Fruit fly (Drosophila melanogaster) whole organism, prepupa: ENCODE results near the gene Pfas.

Source experiments
- Blimp-1 ChIP-seq: fragments of 200-800 bp; sonication (Bioruptor generic); optimal IDR thresholded peaks from 3 replicates; lab custom pipeline; 2017; ENCODE audit warnings: missing biosample characterization, missing genetic modification characterization, mild to moderate bottlenecking, moderate library complexity, missing genetic modification reagents
- CG10631 ChIP-seq: fragments of 200-800 bp; sonication (Bioruptor generic); optimal IDR thresholded peaks from 2 replicates; lab custom pipeline; 2016; ENCODE audit warnings: missing biosample characterization, missing genetic modification characterization
- CG10669 ChIP-seq: fragments of 200-800 bp; sonication (Bioruptor generic); optimal IDR thresholded peaks from 3 replicates; lab custom pipeline; 2018; ENCODE audit warnings: missing biosample characterization, mild to moderate bottlenecking, missing genetic modification characterization, moderate library complexity
- CG11294 ChIP-seq: fragments of 200-800 bp; sonication (Bioruptor generic); IDR thresholded peaks from 2 replicates; pipeline ENCODE4 v1.3.6; 2022; ENCODE audit warnings: missing biosample characterization, missing genetic modification characterization
- CG11762 ChIP-seq: fragments of 200-800 bp; sonication (Bioruptor generic); optimal IDR thresholded peaks from 3 replicates; lab custom pipeline; 2016; ENCODE audit warnings: missing biosample characterization, missing genetic modification characterization; ENCODE audit not compliant: insufficient read depth
- CG11902 ChIP-seq: fragments of 200-800 bp; sonication (Bioruptor generic); optimal IDR thresholded peaks from 3 replicates; lab custom pipeline; 2016; ENCODE audit warnings: missing biosample characterization, missing genetic modification characterization
- CG15336 ChIP-seq: fragments of 200-800 bp; sonication (Bioruptor generic); IDR thresholded peaks from 2 replicates; pipeline ENCODE4 v1.3.6; 2022; ENCODE audit warnings: missing biosample characterization, missing genetic modification characterization
- CG1621 ChIP-seq: fragments of 200-800 bp; sonication (Bioruptor generic); optimal IDR thresholded peaks from 3 replicates; lab custom pipeline; 2018; ENCODE audit warnings: missing biosample characterization, mild to moderate bottlenecking, missing genetic modification characterization
- CG16779 ChIP-seq: fragments of 200-800 bp; sonication (Bioruptor generic); optimal IDR thresholded peaks from 3 replicates; lab custom pipeline; 2017; ENCODE audit warnings: missing biosample characterization, mild to moderate bottlenecking, missing genetic modification characterization
- CG3032 ChIP-seq: fragments of 200-800 bp; optimal IDR thresholded peaks from 2 replicates; lab custom pipeline; 2019; ENCODE audit warnings: missing biosample characterization, mild to moderate bottlenecking, missing genetic modification characterization, moderate library complexity
- CG31627 ChIP-seq: fragments of 200-800 bp; sonication (Bioruptor generic); optimal IDR thresholded peaks from 3 replicates; lab custom pipeline; 2016; ENCODE audit warnings: missing biosample characterization, missing genetic modification characterization
- CG32006 ChIP-seq: fragments of 200-800 bp; sonication (Bioruptor generic); optimal IDR thresholded peaks from 3 replicates; lab custom pipeline; 2017; ENCODE audit warnings: missing biosample characterization, mild to moderate bottlenecking, missing genetic modification characterization
- CG34406 ChIP-seq: fragments of 200-800 bp; sonication (Bioruptor generic); optimal IDR thresholded peaks from 3 replicates; lab custom pipeline; 2016; ENCODE audit warnings: missing biosample characterization, missing genetic modification characterization
- CG3919 ChIP-seq: fragments of 200-800 bp; sonication (Bioruptor generic); optimal IDR thresholded peaks from 3 replicates; lab custom pipeline; 2016; ENCODE audit warnings: missing biosample characterization, missing genetic modification characterization
- CG4318 ChIP-seq: fragments of 200-800 bp; sonication (Bioruptor generic); optimal IDR thresholded peaks from 3 replicates; lab custom pipeline; 2017; ENCODE audit warnings: missing biosample characterization, mild to moderate bottlenecking, missing genetic modification characterization
- CG6163 ChIP-seq: fragments of 200-800 bp; sonication (Bioruptor generic); IDR thresholded peaks from 3 replicates; pipeline ENCODE4 v1.3.6; 2022; ENCODE audit warnings: missing biosample characterization, missing genetic modification characterization
- CG6276 ChIP-seq: fragments of 200-800 bp; sonication (Bioruptor generic); optimal IDR thresholded peaks from 2 replicates; lab custom pipeline; 2017; ENCODE audit warnings: missing biosample characterization, mild to moderate bottlenecking, missing genetic modification characterization
- CG6792 ChIP-seq: fragments of 200-800 bp; sonication (Bioruptor generic); optimal IDR thresholded peaks from 3 replicates; lab custom pipeline; 2016; ENCODE audit warnings: missing biosample characterization, missing genetic modification characterization
- CG6808 ChIP-seq: fragments of 200-800 bp; sonication (Bioruptor generic); optimal IDR thresholded peaks from 3 replicates; lab custom pipeline; 2017; ENCODE audit warnings: missing biosample characterization, missing genetic modification characterization, mild to moderate bottlenecking, moderate library complexity, missing genetic modification reagents
- CG7368 ChIP-seq: fragments of 200-800 bp; sonication (Bioruptor generic); optimal IDR thresholded peaks from 3 replicates; lab custom pipeline; 2016; ENCODE audit warnings: missing biosample characterization, missing genetic modification characterization
- CG8119 ChIP-seq: fragments of 200-800 bp; sonication (Bioruptor generic); IDR thresholded peaks from 3 replicates; pipeline ENCODE4 v1.3.6; 2022; ENCODE audit warnings: missing biosample characterization, missing genetic modification characterization
- CG8319 ChIP-seq: fragments of 200-800 bp; sonication (Bioruptor generic); optimal IDR thresholded peaks from 3 replicates; lab custom pipeline; 2016; ENCODE audit warnings: missing biosample characterization, missing genetic modification characterization
- CG8632 ChIP-seq: fragments of 200-800 bp; sonication (Bioruptor generic); optimal IDR thresholded peaks from 3 replicates; lab custom pipeline; 2016; ENCODE audit warnings: missing biosample characterization, missing genetic modification characterization
- CG9139 ChIP-seq: fragments of 200-800 bp; sonication (Bioruptor generic); optimal IDR thresholded peaks from 3 replicates; lab custom pipeline; 2017; ENCODE audit warnings: missing biosample characterization, mild to moderate bottlenecking, missing genetic modification characterization
- Eip75B ChIP-seq: fragments of 200-800 bp; sonication (Bioruptor generic); optimal IDR thresholded peaks from 3 replicates; lab custom pipeline; 2016; ENCODE audit warnings: missing biosample characterization, missing genetic modification characterization
- Eip93F ChIP-seq: fragments of 200-800 bp; sonication (Bioruptor generic); optimal IDR thresholded peaks from 2 replicates; lab custom pipeline; 2016; ENCODE audit warnings: missing biosample characterization, mild to moderate bottlenecking, missing genetic modification characterization
- Ets21C ChIP-seq: fragments of 200-800 bp; sonication (Bioruptor generic); optimal IDR thresholded peaks from 3 replicates; lab custom pipeline; 2016; ENCODE audit warnings: missing biosample characterization, missing genetic modification characterization
- Ets96B ChIP-seq: fragments of 200-800 bp; optimal IDR thresholded peaks from 2 replicates; lab custom pipeline; 2019; ENCODE audit warnings: missing biosample characterization, mild to moderate bottlenecking, missing genetic modification characterization, moderate library complexity
- Hr38 ChIP-seq: sonication (Bioruptor generic); optimal IDR thresholded peaks from 2 replicates; lab custom pipeline; 2016; ENCODE audit warnings: missing biosample characterization, missing genetic modification characterization
- Hr4 ChIP-seq: fragments of 200-800 bp; sonication (Bioruptor generic); optimal IDR thresholded peaks from 3 replicates; lab custom pipeline; 2016; ENCODE audit warnings: missing biosample characterization, missing genetic modification characterization
- Lpt ChIP-seq: fragments of 200-800 bp; sonication (Bioruptor generic); optimal IDR thresholded peaks from 3 replicates; lab custom pipeline; 2016; ENCODE audit warnings: missing biosample characterization, missing genetic modification characterization
- Met ChIP-seq: fragments of 200-800 bp; sonication (Bioruptor generic); optimal IDR thresholded peaks from 3 replicates; lab custom pipeline; 2016; ENCODE audit warnings: missing biosample characterization, missing genetic modification characterization
- OdsH ChIP-seq: fragments of 200-800 bp; sonication (Bioruptor generic); optimal IDR thresholded peaks from 3 replicates; lab custom pipeline; 2016; ENCODE audit warnings: missing biosample characterization, missing genetic modification characterization
- Smox ChIP-seq: fragments of 200-800 bp; sonication (Bioruptor generic); optimal IDR thresholded peaks from 3 replicates; lab custom pipeline; 2016; ENCODE audit warnings: missing biosample characterization, missing genetic modification characterization
- Sox102F ChIP-seq: fragments of 200-800 bp; sonication (Bioruptor generic); optimal IDR thresholded peaks from 2 replicates; lab custom pipeline; 2016; ENCODE audit warnings: missing biosample characterization, mild to moderate bottlenecking, missing genetic modification characterization
- Sox14 ChIP-seq: fragments of 200-800 bp; sonication (Bioruptor generic); optimal IDR thresholded peaks from 3 replicates; lab custom pipeline; 2016; ENCODE audit warnings: missing biosample characterization, missing genetic modification characterization
- achi ChIP-seq: fragments of 200-800 bp; sonication (Bioruptor generic); optimal IDR thresholded peaks from 3 replicates; lab custom pipeline; 2016; ENCODE audit warnings: missing biosample characterization, missing genetic modification characterization
- acj6 ChIP-seq: fragments of 200-800 bp; sonication (Bioruptor generic); optimal IDR thresholded peaks from 3 replicates; lab custom pipeline; 2016; ENCODE audit warnings: missing biosample characterization, missing genetic modification characterization
- dac ChIP-seq: fragments of 200-800 bp; sonication (Bioruptor generic); optimal IDR thresholded peaks from 2 replicates; lab custom pipeline; 2017; ENCODE audit warnings: missing biosample characterization, mild to moderate bottlenecking, missing genetic modification characterization
- dsx ChIP-seq: fragments of 200-800 bp; optimal IDR thresholded peaks from 3 replicates; lab custom pipeline; 2019; ENCODE audit warnings: missing biosample characterization, mild to moderate bottlenecking, missing genetic modification characterization, moderate library complexity; ENCODE audit not compliant: poor library complexity, severe bottlenecking
- eg ChIP-seq: fragments of 200-800 bp; sonication (Bioruptor generic); IDR thresholded peaks from 3 replicates; pipeline ENCODE4 v1.3.6; 2022; ENCODE audit warnings: missing biosample characterization, missing genetic modification characterization
- esn ChIP-seq: fragments of 200-800 bp; sonication (Bioruptor generic); optimal IDR thresholded peaks from 2 replicates; lab custom pipeline; 2016; ENCODE audit warnings: missing biosample characterization, mild to moderate bottlenecking, missing genetic modification characterization, moderate library complexity
- fd59A ChIP-seq: fragments of 200-800 bp; sonication (Bioruptor generic); optimal IDR thresholded peaks from 2 replicates; lab custom pipeline; 2017; ENCODE audit warnings: missing biosample characterization, mild to moderate bottlenecking, missing genetic modification characterization, missing genetic modification reagents
- lz ChIP-seq: fragments of 200-800 bp; sonication (Bioruptor generic); optimal IDR thresholded peaks from 3 replicates; lab custom pipeline; 2016; ENCODE audit warnings: missing biosample characterization, missing genetic modification characterization
- net ChIP-seq: fragments of 200-800 bp; sonication (Bioruptor generic); optimal IDR thresholded peaks from 3 replicates; lab custom pipeline; 2016; ENCODE audit warnings: missing biosample characterization, missing genetic modification characterization
- salr ChIP-seq, 2 experiments: fragments of 200-800 bp; sonication (Bioruptor generic); optimal IDR thresholded peaks; 3 replicates each; lab custom pipeline; 2016 to 2018; ENCODE audit warnings: missing biosample characterization in 2 of 2, missing genetic modification characterization in 2 of 2, mild to moderate bottlenecking in 1 of 2
- spab ChIP-seq: fragments of 200-800 bp; sonication (Bioruptor generic); optimal IDR thresholded peaks from 2 replicates; lab custom pipeline; 2017; ENCODE audit warnings: missing biosample characterization, mild to moderate bottlenecking, missing genetic modification characterization, missing genetic modification reagents
- svp ChIP-seq: fragments of 200-800 bp; sonication (Bioruptor generic); peaks from one replicate; lab custom pipeline; 2016; ENCODE audit warnings: missing biosample characterization, missing genetic modification characterization
- topi ChIP-seq: fragments of 200-800 bp; sonication (Bioruptor generic); optimal IDR thresholded peaks from 3 replicates; lab custom pipeline; 2016; ENCODE audit warnings: missing biosample characterization, missing genetic modification characterization
- vri ChIP-seq: fragments of 200-800 bp; sonication (Bioruptor generic); optimal IDR thresholded peaks from 3 replicates; lab custom pipeline; 2016; ENCODE audit warnings: missing biosample characterization, mild to moderate bottlenecking, missing genetic modification characterization

Pfas gene

DNA sequence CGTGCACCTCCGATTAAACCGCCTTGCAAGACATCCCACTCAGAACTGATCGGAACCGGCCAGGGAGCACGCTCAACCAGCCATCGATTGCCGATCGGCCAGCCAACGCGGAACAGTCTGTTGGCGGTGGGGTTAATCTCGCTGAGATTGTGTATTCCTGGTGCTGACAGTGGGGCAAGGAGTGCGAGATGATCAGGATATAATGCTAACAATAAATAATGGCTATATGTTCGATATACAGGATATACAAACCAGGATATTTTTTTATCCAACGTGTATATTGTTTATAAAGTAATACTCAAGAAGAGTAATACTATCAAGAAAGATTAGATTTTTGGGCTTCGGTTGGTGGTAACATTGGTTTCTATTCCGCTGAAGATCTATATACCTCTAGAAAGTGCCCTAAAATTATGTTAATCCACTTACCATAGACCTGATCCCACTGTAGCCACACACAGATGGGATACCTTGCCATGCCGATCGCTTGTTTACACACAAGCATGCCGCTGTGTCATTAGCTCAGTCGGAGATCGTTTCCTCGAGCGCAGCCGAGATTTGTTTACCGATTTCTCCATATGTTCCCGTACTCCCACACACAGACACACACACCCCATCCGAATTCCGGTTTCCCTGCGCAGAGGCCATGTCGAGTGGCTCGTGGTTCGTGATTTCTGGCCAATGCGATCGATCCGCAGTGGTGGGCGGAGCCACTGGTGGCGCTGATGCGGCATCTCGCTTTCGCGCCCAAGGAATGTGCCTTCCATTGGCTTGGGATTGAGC is 26.3 kb downstream of the Pfas start, which contains the start of gene H2.0:
H2.0 (minus strand) TSS at position 51 of the 780 bp plus-strand sequence.
- peak; percentile 25 for TF ChIP-seq CG1621 (tag; lab: Kevin White, UChicago)
- TF ChIP-seq dsx (GFP tag; lab: Kevin White, UChicago), result no peak
- peak; percentile 71 for TF ChIP-seq CG10631 (GFP tag; lab: Kevin White, UChicago)
- peak; percentile 51; the same call in 1 of the 3 replicates for TF ChIP-seq CG6163 (GFP tag; lab: Robert Waterston, UW)
- TF ChIP-seq CG11762 (GFP tag; lab: Kevin White, UChicago), result peak; percentile 37
- TF ChIP-seq CG8319, result peak; percentile 28
- TF ChIP-seq Ets96B (tag; lab: Kevin White, UChicago), result peak; percentile 70
- TF ChIP-seq fd59A, result peak; percentile 64
- TF ChIP-seq eg (GFP tag; lab: Robert Waterston, UW), result 0 out of 3 replicates have a peak, but pooled peaks have one; percentile 8
- peak; percentile 51 for TF ChIP-seq Eip75B (GFP tag; lab: Kevin White, UChicago)
- no peak for TF ChIP-seq Hr38
- peak; percentile 50 for TF ChIP-seq CG11902
- peak; percentile 50 for TF ChIP-seq Hr4 (GFP tag; lab: Kevin White, UChicago)
- TF ChIP-seq CG3919 (GFP tag; lab: Kevin White, UChicago), result peak; percentile 81
- peak; percentile 58 for TF ChIP-seq CG34406 (GFP tag; lab: Kevin White, UChicago)
- TF ChIP-seq CG7368, result peak; percentile 3
- peak; percentile 51 for TF ChIP-seq vri (GFP tag; lab: Kevin White, UChicago)
- peak; percentile 67 for TF ChIP-seq CG10669
- peak; percentile 73 for TF ChIP-seq OdsH (GFP tag; lab: Kevin White, UChicago)
- peak; percentile 69 for TF ChIP-seq Smox (GFP tag; lab: Kevin White, UChicago)
- peak; percentile 68 for TF ChIP-seq Met (GFP tag; lab: Kevin White, UChicago)
- no peak for TF ChIP-seq CG16779 (tag; lab: Kevin White, UChicago)
- peak; percentile 73 for TF ChIP-seq achi (GFP tag; lab: Kevin White, UChicago)
- peak; percentile 81 for TF ChIP-seq CG32006 (GFP tag; lab: Kevin White, UChicago)
- TF ChIP-seq acj6, result peak; percentile 68
- peak; percentile 59 for TF ChIP-seq CG31627 (GFP tag; lab: Kevin White, UChicago)
- peak; percentile 58 for TF ChIP-seq net (GFP tag; lab: Kevin White, UChicago)
- peak; percentile 79 for TF ChIP-seq esn (GFP tag; lab: Kevin White, UChicago)
- peak; percentile 75 for TF ChIP-seq lz (GFP tag; lab: Kevin White, UChicago)
- peak; percentile 42 for TF ChIP-seq dac (GFP tag; lab: Kevin White, UChicago)
- TF ChIP-seq CG8632 (GFP tag; lab: Kevin White, UChicago), result peak; percentile 55
- TF ChIP-seq CG6276 (GFP tag; lab: Kevin White, UChicago), result peak; percentile 59
- peak; percentile 59 for TF ChIP-seq CG6808 (GFP tag; lab: Kevin White, UChicago)
- TF ChIP-seq CG4318 (GFP tag; lab: Kevin White, UChicago), result peak; percentile 43
- TF ChIP-seq CG3032 (tag; lab: Kevin White, UChicago), result no peak
- TF ChIP-seq Lpt (GFP tag; lab: Kevin White, UChicago), result peak; percentile 49
- TF ChIP-seq Eip93F (GFP tag; lab: Kevin White, UChicago), result no peak
- peak in 1 of 2 experiments; percentile 64 for TF ChIP-seq salr (GFP tag; optimal IDR thresholded peaks at IDR 0.05; lab: Kevin White, UChicago)
- peak; percentile 63 for TF ChIP-seq spab (GFP tag; lab: Kevin White, UChicago)
- peak; percentile 44 for TF ChIP-seq CG9139 (GFP tag; lab: Kevin White, UChicago)
- TF ChIP-seq topi (GFP tag; lab: Kevin White, UChicago), result peak; percentile 78
- TF ChIP-seq Sox14, result peak; percentile 75
- peak; percentile 70 for TF ChIP-seq CG6792 (GFP tag; lab: Kevin White, UChicago)
- peak; percentile 68 for TF ChIP-seq CG15336 (GFP tag; lab: Robert Waterston, UW)
- peak; percentile 67 for TF ChIP-seq Ets21C (GFP tag; lab: Kevin White, UChicago)
- peak; percentile 71 for TF ChIP-seq CG8119 (GFP tag; lab: Robert Waterston, UW)
- TF ChIP-seq Blimp-1, result peak; percentile 32
- peak; percentile 91 for TF ChIP-seq svp
- no peak for TF ChIP-seq CG11294 (GFP tag; lab: Robert Waterston, UW)
- TF ChIP-seq Sox102F (GFP tag; lab: Kevin White, UChicago), result peak; percentile 55
